Fruit fly (Drosophila melanogaster) whole organism, embryonic: ENCODE results near the gene Rchy1.
A peak's percentile ranks its signal among the peaks of the same experiment; 100 is the strongest.

Experiments used
- Bgb ChIP-seq: fragments of 200-800 bp; sonication (Bioruptor generic); IDR thresholded peaks from 2 replicates; pipeline ENCODE4 v1.3.6; 2022; ENCODE audit warnings: missing biosample characterization, missing genetic modification characterization; ENCODE audit not compliant: partially characterized antibody
- Blimp-1 ChIP-seq: fragments of 200-800 bp; sonication (Bioruptor generic); optimal IDR thresholded peaks from 3 replicates; lab custom pipeline; 2018; ENCODE audit warnings: missing biosample characterization, missing genetic modification characterization, mild to moderate bottlenecking, moderate library complexity, missing genetic modification reagents
- BtbVII ChIP-seq: fragments of 200-800 bp; sonication (Bioruptor generic); optimal IDR thresholded peaks from 3 replicates; lab custom pipeline; 2017; ENCODE audit warnings: missing biosample characterization, mild to moderate bottlenecking, missing genetic modification characterization
- CG1024 ChIP-seq: fragments of 200-800 bp; sonication (Bioruptor generic); IDR thresholded peaks from 2 replicates; pipeline ENCODE4 v1.3.6; 2022; ENCODE audit warnings: missing biosample characterization, missing genetic modification characterization
- CG10274 ChIP-seq: fragments of 200-800 bp; sonication (Bioruptor generic); optimal IDR thresholded peaks from 3 replicates; lab custom pipeline; 2017; ENCODE audit warnings: missing biosample characterization, mild to moderate bottlenecking, missing genetic modification characterization
- CG10565 ChIP-seq: fragments of 200-800 bp; sonication (Bioruptor generic); optimal IDR thresholded peaks from 3 replicates; lab custom pipeline; 2016; ENCODE audit warnings: missing biosample characterization, mild to moderate bottlenecking, missing genetic modification characterization
- CG13287 ChIP-seq: fragments of 200-800 bp; sonication (Bioruptor generic); IDR thresholded peaks from 2 replicates; pipeline ENCODE4 v1.3.6; 2022; ENCODE audit warnings: missing biosample characterization, missing genetic modification characterization; ENCODE audit not compliant: partially characterized antibody
- CG15073 ChIP-seq: fragments of 200-800 bp; sonication (Bioruptor generic); optimal IDR thresholded peaks from 2 replicates; lab custom pipeline; 2016; ENCODE audit warnings: missing biosample characterization, missing genetic modification characterization
- CG17829 ChIP-seq: fragments of 200-800 bp; optimal IDR thresholded peaks from 2 replicates; lab custom pipeline; 2019; ENCODE audit warnings: missing biosample characterization, mild to moderate bottlenecking, missing genetic modification characterization, moderate library complexity
- CG2129 ChIP-seq: fragments of 200-800 bp; sonication (Bioruptor generic); IDR thresholded peaks from 2 replicates; pipeline ENCODE4 v1.3.6; 2022; ENCODE audit warnings: missing biosample characterization, missing genetic modification characterization; ENCODE audit not compliant: partially characterized antibody
- CG32772 ChIP-seq: fragments of 200-800 bp; sonication (Bioruptor generic); IDR thresholded peaks from 2 replicates; pipeline ENCODE4 v1.3.6; 2022; ENCODE audit warnings: missing biosample characterization, missing genetic modification characterization
- CG3995 ChIP-seq: fragments of 200-800 bp; sonication (Bioruptor generic); optimal IDR thresholded peaks from 3 replicates; lab custom pipeline; 2016; ENCODE audit warnings: missing biosample characterization, missing genetic modification characterization
- CG4424 ChIP-seq: fragments of 200-800 bp; sonication (Bioruptor generic); optimal IDR thresholded peaks from 3 replicates; lab custom pipeline; 2016; ENCODE audit warnings: missing biosample characterization, missing genetic modification characterization
- CG5180 ChIP-seq: fragments of 200-800 bp; sonication (Bioruptor generic); optimal IDR thresholded peaks from 3 replicates; lab custom pipeline; 2017; ENCODE audit warnings: missing biosample characterization, missing genetic modification characterization, mild to moderate bottlenecking, moderate library complexity, missing genetic modification reagents
- CG6689 ChIP-seq: fragments of 200-800 bp; sonication (Bioruptor generic); IDR thresholded peaks from 2 replicates; pipeline ENCODE4 v1.3.6; 2022; ENCODE audit warnings: missing biosample characterization, missing genetic modification characterization
- CG6813 ChIP-seq: fragments of 200-800 bp; sonication (Bioruptor generic); optimal IDR thresholded peaks from 2 replicates; lab custom pipeline; 2017; ENCODE audit warnings: missing biosample characterization, missing genetic modification characterization, mild to moderate bottlenecking, moderate library complexity, missing genetic modification reagents
- CG8359 ChIP-seq: fragments of 200-800 bp; sonication (Bioruptor generic); optimal IDR thresholded peaks from 2 replicates; lab custom pipeline; 2017; ENCODE audit warnings: missing biosample characterization, mild to moderate bottlenecking, missing genetic modification characterization, borderline replicate concordance
- CG9797 ChIP-seq: fragments of 200-800 bp; sonication (Bioruptor generic); optimal IDR thresholded peaks from 3 replicates; lab custom pipeline; 2018; ENCODE audit warnings: missing biosample characterization, mild to moderate bottlenecking, missing genetic modification characterization
- CG9876 ChIP-seq: fragments of 200-800 bp; sonication (Bioruptor generic); optimal IDR thresholded peaks from 2 replicates; lab custom pipeline; 2016; ENCODE audit warnings: missing biosample characterization, missing genetic modification characterization
- Dip3 ChIP-seq: fragments of 200-800 bp; sonication (Bioruptor generic); optimal IDR thresholded peaks from 3 replicates; lab custom pipeline; 2016; ENCODE audit warnings: missing biosample characterization, missing genetic modification characterization
- Ets65A ChIP-seq: fragments of 200-800 bp; sonication (Bioruptor generic); peaks from one replicate; lab custom pipeline; 2016; ENCODE audit warnings: missing biosample characterization, missing genetic modification characterization
- Ets97D ChIP-seq: fragments of 200-800 bp; sonication (Bioruptor generic); optimal IDR thresholded peaks from 3 replicates; lab custom pipeline; 2016; ENCODE audit warnings: missing biosample characterization, missing genetic modification characterization
- Hr39 ChIP-seq: fragments of >200 bp; optimal IDR thresholded peaks from 2 replicates; lab custom pipeline; 2017
- Hr78 ChIP-seq, 2 experiments: fragments of 200-800 bp in 1 of 2; fragments of >200 bp in 1 of 2; sonication (Bioruptor generic) in 1 of 2; optimal IDR thresholded peaks; 2 replicates each; lab custom pipeline; 2017 to 2019; ENCODE audit warnings: missing biosample characterization in 2 of 2, missing genetic modification characterization in 2 of 2, mild to moderate bottlenecking in 1 of 2, moderate library complexity in 1 of 2
- Kr ChIP-seq: fragments of 200-800 bp; sonication (Bioruptor generic); optimal IDR thresholded peaks from 2 replicates; lab custom pipeline; 2017; ENCODE audit warnings: missing biosample characterization, mild to moderate bottlenecking, missing genetic modification characterization
- Lhr ChIP-seq: fragments of 200-800 bp; sonication (Bioruptor generic); optimal IDR thresholded peaks from 3 replicates; lab custom pipeline; 2017; ENCODE audit warnings: mild to moderate bottlenecking, missing biosample characterization, missing genetic modification reagents, missing genetic modification characterization
- Lim3 ChIP-seq: fragments of 200-800 bp; sonication (Bioruptor generic); IDR thresholded peaks from 2 replicates; pipeline ENCODE4 v1.3.6; 2022; ENCODE audit warnings: missing biosample characterization, missing genetic modification characterization
- Med ChIP-seq: fragments of 200-800 bp; sonication (Bioruptor generic); peaks from one replicate; lab custom pipeline; 2016; ENCODE audit warnings: missing biosample characterization, missing genetic modification characterization, mild to moderate bottlenecking, inconsistent platforms, moderate library complexity
- NC2β ChIP-seq: fragments of 200-800 bp; sonication (Bioruptor generic); optimal IDR thresholded peaks from 2 replicates; lab custom pipeline; 2016; ENCODE audit warnings: missing biosample characterization, missing genetic modification characterization
- Nf-YC ChIP-seq: fragments of 200-800 bp; optimal IDR thresholded peaks from 3 replicates; lab custom pipeline; 2019; ENCODE audit warnings: missing biosample characterization, mild to moderate bottlenecking, missing genetic modification characterization, moderate library complexity
- Opbp ChIP-seq: fragments of 200-800 bp; sonication (Bioruptor generic); IDR thresholded peaks from 3 replicates; pipeline ENCODE4 v1.3.6; 2022; ENCODE audit warnings: missing biosample characterization, missing genetic modification characterization; ENCODE audit not compliant: partially characterized antibody
- Ptx1 ChIP-seq: fragments of 200-800 bp; sonication (Bioruptor generic); IDR thresholded peaks from 2 replicates; pipeline ENCODE4 v1.3.6; 2022; ENCODE audit warnings: missing biosample characterization, missing genetic modification characterization
- Xbp1 ChIP-seq: fragments of 200-800 bp; sonication (Bioruptor generic); optimal IDR thresholded peaks from 3 replicates; lab custom pipeline; 2016; ENCODE audit warnings: missing biosample characterization, mild to moderate bottlenecking, missing genetic modification characterization
- amos ChIP-seq: fragments of 200-800 bp; sonication (Bioruptor generic); IDR thresholded peaks from 2 replicates; pipeline ENCODE4 v1.3.6; 2022; ENCODE audit warnings: missing biosample characterization, missing genetic modification characterization; ENCODE audit not compliant: partially characterized antibody
- bigmax ChIP-seq: fragments of 200-800 bp; sonication (Bioruptor generic); optimal IDR thresholded peaks from 2 replicates; lab custom pipeline; 2018; ENCODE audit warnings: missing biosample characterization, mild to moderate bottlenecking, missing genetic modification characterization
- chinmo ChIP-seq: fragments of 200-800 bp; sonication (Bioruptor generic); IDR thresholded peaks from 4 replicates; pipeline ENCODE4 v1.3.6; 2022; ENCODE audit warnings: missing biosample characterization, missing genetic modification characterization; ENCODE audit not compliant: partially characterized antibody
- gem ChIP-seq: fragments of 200-800 bp; sonication (Bioruptor generic); optimal IDR thresholded peaks from 2 replicates; lab custom pipeline; 2019; ENCODE audit warnings: missing biosample characterization, mild to moderate bottlenecking, missing genetic modification characterization, moderate library complexity
- grau ChIP-seq: fragments of 200-800 bp; optimal IDR thresholded peaks from 3 replicates; lab custom pipeline; 2019; ENCODE audit warnings: missing biosample characterization, mild to moderate bottlenecking, missing genetic modification characterization, moderate library complexity
- lov ChIP-seq, 2 experiments: fragments of 200-800 bp in 1 of 2; fragments of >200 bp in 1 of 2; sonication (Bioruptor generic) in 1 of 2; IDR thresholded peaks in 1 of 2; optimal IDR thresholded peaks in 1 of 2; 2 replicates in 1 of 2; 3 replicates in 1 of 2; pipeline versions ENCODE4 v1.3.6 to Lab custom; 2017 to 2022; ENCODE audit warnings: missing biosample characterization in 1 of 2, missing genetic modification characterization in 1 of 2
- maf-S ChIP-seq: fragments of 200-800 bp; sonication (Bioruptor generic); optimal IDR thresholded peaks from 2 replicates; lab custom pipeline; 2016; ENCODE audit warnings: missing biosample characterization, missing genetic modification characterization
- nerfin-1 ChIP-seq: fragments of 200-800 bp; sonication (Bioruptor generic); optimal IDR thresholded peaks from 3 replicates; lab custom pipeline; 2019; ENCODE audit warnings: missing biosample characterization, mild to moderate bottlenecking, missing genetic modification characterization, moderate library complexity
- sens ChIP-seq: fragments of 200-800 bp; sonication (Bioruptor generic); peaks from one replicate; lab custom pipeline; 2016; ENCODE audit warnings: missing biosample characterization, missing genetic modification characterization
- stc ChIP-seq: fragments of 200-800 bp; sonication (Bioruptor generic); IDR thresholded peaks from 2 replicates; pipeline ENCODE4 v1.3.6; 2022; ENCODE audit warnings: missing biosample characterization, missing genetic modification characterization
- stwl ChIP-seq: fragments of 200-800 bp; sonication (Bioruptor generic); optimal IDR thresholded peaks from 3 replicates; lab custom pipeline; 2018; ENCODE audit warnings: missing biosample characterization, mild to moderate bottlenecking, missing genetic modification characterization, moderate library complexity
- trem ChIP-seq: fragments of 200-800 bp; optimal IDR thresholded peaks from 3 replicates; lab custom pipeline; 2019; ENCODE audit warnings: missing biosample characterization, mild to moderate bottlenecking, missing genetic modification characterization, moderate library complexity
- vvl ChIP-seq: fragments of 200-800 bp; sonication (Bioruptor generic); IDR thresholded peaks from 2 replicates; pipeline ENCODE4 v1.3.6; 2022; ENCODE audit warnings: missing biosample characterization, missing genetic modification characterization

Gene Rchy1

dm6 chr2L:6455032-6455954 is 10.2 kb downstream of the Rchy1 start, which contains the start of gene retm (continued):
- TF ChIP-seq gem (no peak), sens (GFP tag; lab: Kevin White, UChicago) (peak; percentile 53), stc (no peak), Nf-YC (tag; lab: Kevin White, UChicago) (peak; percentile 88), CG5180 (GFP tag; lab: Kevin White, UChicago) (peak; percentile 72), CG32772 (GFP tag; lab: Robert Waterston, UW) (no peak), CG15073 (GFP tag; lab: Kevin White, UChicago) (no peak), Lim3 (GFP tag; lab: Robert Waterston, UW) (no peak), vvl (peak; percentile 42; the same call in 1 of the 2 replicates), amos (GFP tag; lab: Robert Waterston, UW) (no peak; the same call in 1 of the 2 replicates), Hr39 (no peak), trem (tag; lab: Kevin White, UChicago) (no peak)

- TF ChIP-seq Ets65A (peak; percentile 89), CG1024 (0 out of 2 replicates have a peak, but pooled peaks have one; percentile 3), BtbVII (GFP tag; lab: Kevin White, UChicago) (no peak), CG9876 (GFP tag; lab: Kevin White, UChicago) (no peak), CG6813 (GFP tag; lab: Kevin White, UChicago) (no peak), Dip3 (GFP tag; lab: Kevin White, UChicago) (no peak), CG6689 (GFP tag; lab: Robert Waterston, UW) (no peak), CG9797 (GFP tag; lab: Kevin White, UChicago) (no peak), bigmax (GFP tag; lab: Kevin White, UChicago) (no peak), Blimp-1 (GFP tag; lab: Kevin White, UChicago) (no peak), Med (GFP tag; lab: Kevin White, UChicago) (peak; percentile 43), Xbp1 (GFP tag; lab: Kevin White, UChicago) (no peak), sens (GFP tag; lab: Kevin White, UChicago) (peak; percentile 26), chinmo (GFP tag; lab: Robert Waterston, UW) (0 out of 4 replicates have a peak, but pooled peaks have one; percentile 18), Bgb (GFP tag; lab: Robert Waterston, UW) (0 out of 2 replicates have a peak, but pooled peaks have one; percentile 10), maf-S (GFP tag; lab: Kevin White, UChicago) (no peak), NC2β (GFP tag; lab: Kevin White, UChicago) (no peak), Lhr (no peak), lov (optimal IDR thresholded peaks at IDR 0.05; lab: Kevin White, UChicago) (no peak), lov (GFP tag; IDR thresholded peaks at IDR 0.05; lab: Robert Waterston, UW) (no peak), CG8359 (GFP tag; lab: Kevin White, UChicago) (no peak), Opbp (GFP tag; lab: Robert Waterston, UW) (no peak), nerfin-1 (no peak), Kr (GFP tag; lab: Kevin White, UChicago) (no peak), CG4424 (GFP tag; lab: Kevin White, UChicago) (no peak)
Observed at dm6 chr2L:6449753-6450152, 15.7 kb downstream of the Rchy1 start.

dm6 chr2L:6448334-6448703 is 17.1 kb downstream of the Rchy1 start, which contains the start of gene Acox3:
TSS of gene Acox3 (minus strand) at chr2L:6448403.
- peak; percentile 27 for TF ChIP-seq CG17829 (tag; lab: Kevin White, UChicago)
- peak; percentile 62 for TF ChIP-seq stwl (tag; lab: Kevin White, UChicago)
- no peak for TF ChIP-seq CG13287 (GFP tag; lab: Robert Waterston, UW)
- TF ChIP-seq Ets97D (GFP tag; lab: Kevin White, UChicago) = no peak
- TF ChIP-seq Hr78 (GFP tag; optimal IDR thresholded peaks at IDR 0.05; lab: Kevin White, UChicago) = no peak
- TF ChIP-seq Xbp1 (GFP tag; lab: Kevin White, UChicago) = no peak
- peak; percentile 8 for TF ChIP-seq grau
- TF ChIP-seq Ptx1 (GFP tag; lab: Robert Waterston, UW) = no peak
- peak; percentile 35 for TF ChIP-seq CG3995 (GFP tag; lab: Kevin White, UChicago)
- no peak for TF ChIP-seq CG10565 (GFP tag; lab: Kevin White, UChicago)
- no peak for TF ChIP-seq CG10274 (GFP tag; lab: Kevin White, UChicago)
- no peak for TF ChIP-seq CG2129 (GFP tag; lab: Robert Waterston, UW)
